Fruit fly (Drosophila melanogaster): ENCODE data around the gene loh.

The loh gene

dm6 chr2L:10413251-10414127 lies 28.8 kb upstream of the loh start, which contains the start of the genes CG5355 and Klp31E (continued):
- TF ChIP-seq gcm (GFP tag; optimal IDR thresholded peaks at IDR 0.05) (peak; percentile 45), bab2 (GFP tag; optimal IDR thresholded peaks at IDR 0.05) (peak; percentile 56), tx (GFP tag; optimal IDR thresholded peaks at IDR 0.05) (peak; percentile 13), CG3281 (GFP tag; optimal IDR thresholded peaks at IDR 0.05) (peak; percentile 64), wor (GFP tag; IDR thresholded peaks at IDR 0.05) (0 out of 2 replicates have a peak, but pooled peaks have one; percentile 17), ken (GFP tag; IDR thresholded peaks at IDR 0.05) (peak; percentile 52; the same call in 1 of the 3 replicates), ham (GFP tag; IDR thresholded peaks at IDR 0.05) (no peak), ato (GFP tag; IDR thresholded peaks at IDR 0.05; ENCODE audit: partially characterized antibody) (peak; percentile 42; the same call in 1 of the 2 replicates), da (GFP tag; optimal IDR thresholded peaks at IDR 0.05) (peak; percentile 41), CG6765 (GFP tag; optimal IDR thresholded peaks at IDR 0.05) (peak; percentile 7), Xrp1 (GFP tag; IDR thresholded peaks at IDR 0.05) (peak; percentile 56; the same call in 1 of the 2 replicates), CG6683 (GFP tag; optimal IDR thresholded peaks at IDR 0.05) (no peak), tin (GFP tag; optimal IDR thresholded peaks at IDR 0.05) (peak; percentile 57), slou (GFP tag; optimal IDR thresholded peaks at IDR 0.05) (peak; percentile 12), CG2889 (GFP tag; IDR thresholded peaks at IDR 0.05) (no peak), CG1647 (GFP tag; optimal IDR thresholded peaks at IDR 0.05) (peak; percentile 10), CG14441 (GFP tag; IDR thresholded peaks at IDR 0.05) (no peak), Mad (GFP tag; optimal IDR thresholded peaks at IDR 0.05) (peak; percentile 42), CG6854 (GFP tag; optimal IDR thresholded peaks at IDR 0.05) (no peak), amos (GFP tag; IDR thresholded peaks at IDR 0.05; ENCODE audit: partially characterized antibody) (peak; percentile 68; the same call in 1 of the 2 replicates), ase (GFP tag; IDR thresholded peaks at IDR 0.05) (peak; percentile 4; the same call in 1 of the 3 replicates), CG10431 (GFP tag; optimal IDR thresholded peaks at IDR 0.05) (peak; percentile 46), CG32772 (GFP tag; IDR thresholded peaks at IDR 0.05) (0 out of 2 replicates have a peak, but pooled peaks have one; percentile 4), CG17359 (tag; optimal IDR thresholded peaks at IDR 0.05) (peak; percentile 56), CG4360 (GFP tag; IDR thresholded peaks at IDR 0.05) (no peak), CG14965 (GFP tag; optimal IDR thresholded peaks at IDR 0.05; ENCODE audit: borderline replicate concordance) (no peak), sr (GFP tag; IDR thresholded peaks at IDR 0.05) (no peak), BEAF-32 (GFP tag; optimal IDR thresholded peaks at IDR 0.05) (peak; percentile 67), Ssrp (tag; optimal IDR thresholded peaks at IDR 0.05) (peak; percentile 77), CG13624 (GFP tag; optimal IDR thresholded peaks at IDR 0.05) (peak; percentile 52), dpn (GFP tag; optimal IDR thresholded peaks at IDR 0.05) (peak; percentile 37 to 41), CG17186 (GFP tag; optimal IDR thresholded peaks at IDR 0.05) (no peak), CG11093 (GFP tag; IDR thresholded peaks at IDR 0.05) (no peak), pnt (GFP tag; optimal IDR thresholded peaks at IDR 0.05) (peak; percentile 5), kni (GFP tag; optimal IDR thresholded peaks at IDR 0.05) (no peak), CG10462 (GFP tag; optimal IDR thresholded peaks at IDR 0.05) (peak; percentile 24), mam (GFP tag; optimal IDR thresholded peaks at IDR 0.05) (peak; percentile 57), Jarid2 (GFP tag; optimal IDR thresholded peaks at IDR 0.05) (no peak), unc-4 (GFP tag; IDR thresholded peaks at IDR 0.05; ENCODE audit: partially characterized antibody) (peak; percentile 65), Hr39 (optimal IDR thresholded peaks at IDR 0.05) (no peak), CG17361 (GFP tag; IDR thresholded peaks at IDR 0.05) (peak; percentile 95), Asciz (GFP tag; optimal IDR thresholded peaks at IDR 0.05) (peak; percentile 64), CG5180 (GFP tag; optimal IDR thresholded peaks at IDR 0.05) (no peak), lmd (GFP tag; IDR thresholded peaks at IDR 0.05) (peak; percentile 52), bsh (GFP tag; optimal IDR thresholded peaks at IDR 0.05) (peak in 1 of 2 experiments; percentile 58), row (GFP tag; IDR thresholded peaks at IDR 0.05) (peak; percentile 88), CG8281 (tag; optimal IDR thresholded peaks at IDR 0.05) (no peak), CG8478 (optimal IDR thresholded peaks at IDR 0.05) (no peak), mld (GFP tag; IDR thresholded peaks at IDR 0.05; ENCODE audit: partially characterized antibody) (peak; percentile 46; the same call in 1 of the 3 replicates)
